Fruit fly (Drosophila melanogaster): ENCODE measurements around the gene CG34039.

DNA sequence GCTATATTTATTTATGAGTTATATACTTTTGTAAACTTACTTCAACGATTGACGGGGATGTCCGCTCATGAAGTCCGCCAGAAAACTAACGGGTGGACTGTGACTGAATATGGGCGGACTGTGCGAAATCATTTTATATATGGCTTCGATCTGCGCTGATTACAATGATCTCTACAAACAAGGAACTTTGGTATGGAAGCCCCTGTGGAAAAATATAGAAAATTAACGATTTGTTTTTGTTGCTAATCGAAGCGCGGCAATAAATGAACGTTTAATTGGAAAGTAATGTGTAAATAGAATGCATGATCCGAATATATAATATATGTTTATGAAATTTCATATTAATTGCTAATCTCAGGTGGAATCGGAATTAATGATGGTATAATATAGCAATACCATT, 9.8 kb upstream of the CG34039 start:
- TF ChIP-seq usp (GFP tag; optimal IDR thresholded peaks at IDR 0.05) (no peak), Dll (optimal IDR thresholded peaks at IDR 0.05) (no peak), psq (optimal IDR thresholded peaks at IDR 0.05) (no peak), EcR (GFP tag; optimal IDR thresholded peaks at IDR 0.05) (no peak), CG8478 (optimal IDR thresholded peaks at IDR 0.05) (no peak)
